In the genomic region with DNA sequence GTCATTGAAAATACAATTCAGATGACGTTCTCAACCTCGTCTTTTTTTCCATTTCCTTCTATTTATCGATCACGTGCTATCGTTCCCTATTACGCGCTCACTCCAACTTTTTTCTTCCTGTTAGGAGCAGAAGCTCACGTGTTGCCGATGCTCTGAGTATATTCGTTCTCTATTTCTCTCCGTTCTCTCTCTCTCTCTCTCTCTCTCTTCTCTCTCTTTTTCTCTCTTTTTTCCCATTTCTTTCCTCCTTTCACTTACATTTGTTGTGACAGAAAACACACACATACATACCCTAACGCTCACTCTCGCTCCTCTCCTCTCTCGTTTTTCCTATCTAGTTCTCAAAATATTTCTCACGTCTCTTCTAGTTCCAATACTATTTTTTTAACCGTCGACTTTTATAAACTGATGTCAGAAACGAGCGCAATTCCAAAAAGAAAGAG, we compare ENCODE assay signal across 8 worm cellular contexts.
TF ChIP-seq lines count a peak whose summit lies in the region.

No protein-coding gene starts in this region.

TF ChIP-seq in whole organism, L1 larva, 84 proteins besides CTCF, POLR2A, EP300 and RAD21 (continues in another document):
- TF ChIP-seq hlh-4 (tag; optimal IDR thresholded peaks at IDR 0.05; lab: Kevin White, UChicago) = no peak
- peak; percentile 87 for TF ChIP-seq elt-2 (tag; optimal IDR thresholded peaks at IDR 0.05; lab: Kevin White, UChicago)
- TF ChIP-seq C34B4.2 (tag; optimal IDR thresholded peaks at IDR 0.05; lab: Kevin White, UChicago) = no peak
- peak; percentile 96 for TF ChIP-seq blmp-1 (tag; optimal IDR thresholded peaks at IDR 0.05; lab: Kevin White, UChicago)
- TF ChIP-seq nhr-71 (tag; optimal IDR thresholded peaks at IDR 0.05; lab: Kevin White, UChicago) = peak; percentile 99
- TF ChIP-seq fkh-8 (tag; optimal IDR thresholded peaks at IDR 0.05; lab: Kevin White, UChicago) = peak; percentile 98
- peak; percentile 86 for TF ChIP-seq rnt-1 (tag; optimal IDR thresholded peaks at IDR 0.05; lab: Kevin White, UChicago)
- peak; percentile 95 for TF ChIP-seq tbx-2 (tag; optimal IDR thresholded peaks at IDR 0.05; lab: Kevin White, UChicago)
- TF ChIP-seq efl-3 (GFP tag; optimal IDR thresholded peaks at IDR 0.05; lab: Kevin White, UChicago) = no peak
- TF ChIP-seq dpl-1 (GFP tag; optimal IDR thresholded peaks at IDR 0.05; lab: Kevin White, UChicago) = peak; percentile 37 to 59 (median 58)
- peak; percentile 93 for TF ChIP-seq fkh-10 (GFP tag; optimal IDR thresholded peaks at IDR 0.05; lab: Kevin White, UChicago)

TF ChIP-seq in whole organism, L2 larva, 48 proteins besides CTCF, POLR2A, EP300 and RAD21 (continues in another document):
- TF ChIP-seq zag-1 (tag; optimal IDR thresholded peaks at IDR 0.05; lab: Kevin White, UChicago) (peak; percentile 87), gmeb-1 (tag; optimal IDR thresholded peaks at IDR 0.05; lab: Kevin White, UChicago) (peak; percentile 78), ztf-1 (GFP tag; conservative IDR thresholded peaks at IDR 0.05; lab: Robert Waterston, UW) (no peak), nhr-10 (tag; optimal IDR thresholded peaks at IDR 0.05; lab: Kevin White, UChicago) (peak; percentile 12), mab-5 (tag; optimal IDR thresholded peaks at IDR 0.05; lab: Kevin White, UChicago) (peak; percentile 75), R02D3.7 (tag; optimal IDR thresholded peaks at IDR 0.05; lab: Kevin White, UChicago) (no peak), egl-27 (tag; optimal IDR thresholded peaks at IDR 0.05; lab: Kevin White, UChicago) (peak; percentile 89), C34F6.9 (tag; optimal IDR thresholded peaks at IDR 0.05; lab: Kevin White, UChicago) (peak; percentile 98), lin-13 (GFP tag; optimal IDR thresholded peaks at IDR 0.05; lab: Kevin White, UChicago) (peak; percentile 56), sma-9 (GFP tag; optimal IDR thresholded peaks at IDR 0.05; lab: Kevin White, UChicago) (peak; percentile 97), sma-9 (tag; optimal IDR thresholded peaks at IDR 0.05; lab: Kevin White, UChicago) (no peak)

TF ChIP-seq in whole organism, L3 larva, 47 proteins besides CTCF, POLR2A, EP300 and RAD21 (continues in another document):
- TF ChIP-seq ceh-16 (tag; optimal IDR thresholded peaks at IDR 0.05; lab: Kevin White, UChicago) (no peak), nhr-67 (tag; optimal IDR thresholded peaks at IDR 0.05; lab: Kevin White, UChicago) (no peak), nhr-28 (tag; optimal IDR thresholded peaks at IDR 0.05; lab: Kevin White, UChicago) (no peak), R02D3.7 (tag; optimal IDR thresholded peaks at IDR 0.05; lab: Kevin White, UChicago) (peak; percentile 39), nhr-237 (tag; optimal IDR thresholded peaks at IDR 0.05; lab: Kevin White, UChicago) (no peak), tbx-2 (tag; optimal IDR thresholded peaks at IDR 0.05; lab: Kevin White, UChicago) (peak; percentile 67), nhr-12 (tag; optimal IDR thresholded peaks at IDR 0.05; lab: Kevin White, UChicago) (no peak), nhr-23 (tag; optimal IDR thresholded peaks at IDR 0.05; lab: Kevin White, UChicago) (peak; percentile 52), fkh-10 (GFP tag; optimal IDR thresholded peaks at IDR 0.05; lab: Kevin White, UChicago) (peak; percentile 93), pqm-1 (tag; optimal IDR thresholded peaks at IDR 0.05; lab: Kevin White, UChicago) (peak; percentile 92), nfya-1 (tag; optimal IDR thresholded peaks at IDR 0.05; lab: Kevin White, UChicago; ENCODE audit: insufficient read depth) (peak; percentile 86)

TF ChIP-seq in whole organism, L4 larva, 104 proteins besides CTCF, POLR2A, EP300 and RAD21 (continues in another document):
- TF ChIP-seq egl-27 (tag; optimal IDR thresholded peaks at IDR 0.05; lab: Kevin White, UChicago) = no peak
- TF ChIP-seq hif-1 (tag; optimal IDR thresholded peaks at IDR 0.05; lab: Kevin White, UChicago) = peak; percentile 33 to 83
- TF ChIP-seq nhr-102 (tag; optimal IDR thresholded peaks at IDR 0.05; lab: Kevin White, UChicago) = peak; percentile 76
- TF ChIP-seq mdl-1 (tag; optimal IDR thresholded peaks at IDR 0.05; lab: Kevin White, UChicago) = peak; percentile 71 to 99
- no peak for TF ChIP-seq F44E2.7 (GFP tag; IDR thresholded peaks at IDR 0.05; lab: Robert Waterston, UW)
- TF ChIP-seq T20F7.1 (GFP tag; optimal IDR thresholded peaks at IDR 0.05; lab: Kevin White, UChicago) = peak; percentile 80
- TF ChIP-seq ZK546.5 (tag; optimal IDR thresholded peaks at IDR 0.05; lab: Kevin White, UChicago) = peak in 1 of 2 experiments; percentile 10
- TF ChIP-seq daf-16 (GFP tag; optimal IDR thresholded peaks at IDR 0.05; lab: Kevin White, UChicago) = peak; percentile 48 to 65
- peak; percentile 67 for TF ChIP-seq daf-16 (tag; optimal IDR thresholded peaks at IDR 0.05; lab: Kevin White, UChicago)
- peak; percentile 96 for TF ChIP-seq hlh-11 (tag; optimal IDR thresholded peaks at IDR 0.05; lab: Kevin White, UChicago)

TF ChIP-seq in whole organism, late embryonic, 69 proteins besides CTCF, POLR2A, EP300 and RAD21 (continues in another document):
- TF ChIP-seq npax-4 (tag; optimal IDR thresholded peaks at IDR 0.05; lab: Kevin White, UChicago) = no peak
- no peak for TF ChIP-seq sox-4 (tag; optimal IDR thresholded peaks at IDR 0.05; lab: Kevin White, UChicago)
- TF ChIP-seq nhr-11 (tag; optimal IDR thresholded peaks at IDR 0.05; lab: Kevin White, UChicago) = no peak
- TF ChIP-seq dve-1 (tag; optimal IDR thresholded peaks at IDR 0.05; lab: Kevin White, UChicago) = no peak
- TF ChIP-seq pqm-1 (tag; optimal IDR thresholded peaks at IDR 0.05; lab: Kevin White, UChicago) = peak; percentile 25
- no peak for TF ChIP-seq C38D4.7 (GFP tag; optimal IDR thresholded peaks at IDR 0.05; lab: Kevin White, UChicago)
- TF ChIP-seq pros-1 (tag; optimal IDR thresholded peaks at IDR 0.05; lab: Kevin White, UChicago) = peak; percentile 56
- peak; percentile 20 for TF ChIP-seq ets-4 (tag; optimal IDR thresholded peaks at IDR 0.05; lab: Kevin White, UChicago)
- TF ChIP-seq unc-55 (GFP tag; optimal IDR thresholded peaks at IDR 0.05; lab: Kevin White, UChicago) = peak; percentile 77
- TF ChIP-seq ref-2 (tag; optimal IDR thresholded peaks at IDR 0.05; lab: Kevin White, UChicago) = peak; percentile 66
- peak; percentile 87 for TF ChIP-seq ceh-18 (tag; optimal IDR thresholded peaks at IDR 0.05; lab: Kevin White, UChicago)
- TF ChIP-seq ceh-2 (tag; optimal IDR thresholded peaks at IDR 0.05; lab: Kevin White, UChicago) = no peak

TF ChIP-seq in whole organism, midembryonic, 9 proteins besides CTCF, POLR2A, EP300 and RAD21:
- no peak for TF ChIP-seq tab-1 (GFP tag; IDR thresholded peaks at IDR 0.05; lab: Robert Waterston, UW)
- no peak for TF ChIP-seq flt-1 (GFP tag; IDR thresholded peaks at IDR 0.05; lab: Robert Waterston, UW)
- TF ChIP-seq med-1 (GFP tag; optimal IDR thresholded peaks at IDR 0.05; lab: Kevin White, UChicago; ENCODE audit: insufficient read depth) = no peak
- no peak for TF ChIP-seq ztf-29 (GFP tag; IDR thresholded peaks at IDR 0.05; lab: Robert Waterston, UW)
- no peak for TF ChIP-seq T22C8.4 (GFP tag; IDR thresholded peaks at IDR 0.05; lab: Robert Waterston, UW)
- TF ChIP-seq cog-1 (tag; optimal IDR thresholded peaks at IDR 0.05; lab: Kevin White, UChicago) = peak; percentile 36
TF ChIP-seq in whole organism, midembryonic: peak in this region for 1.

TF ChIP-seq in whole organism, mixed stage, embryonic, 35 proteins besides CTCF, POLR2A, EP300 and RAD21 (continues in another document):
- TF ChIP-seq nhr-237 (tag; optimal IDR thresholded peaks at IDR 0.05; lab: Kevin White, UChicago) = no peak
- TF ChIP-seq lin-32 (GFP tag; optimal IDR thresholded peaks at IDR 0.05; lab: Kevin White, UChicago) = no peak
- TF ChIP-seq sptf-1 (tag; optimal IDR thresholded peaks at IDR 0.05; lab: Kevin White, UChicago) = peak; percentile 38
- no peak for TF ChIP-seq ceh-43 (GFP tag; optimal IDR thresholded peaks at IDR 0.05; lab: Kevin White, UChicago)
- TF ChIP-seq ces-1 (GFP tag; optimal IDR thresholded peaks at IDR 0.05; lab: Kevin White, UChicago) = peak; percentile 51
- peak; percentile 14 for TF ChIP-seq mls-2 (tag; optimal IDR thresholded peaks at IDR 0.05; lab: Kevin White, UChicago)
- TF ChIP-seq ceh-83 (GFP tag; optimal IDR thresholded peaks at IDR 0.05; lab: Kevin White, UChicago) = peak; percentile 12
- TF ChIP-seq lsy-2 (tag; optimal IDR thresholded peaks at IDR 0.05; lab: Kevin White, UChicago) = peak; percentile 16
- TF ChIP-seq lin-13 (tag; optimal IDR thresholded peaks at IDR 0.05; lab: Kevin White, UChicago) = no peak
- peak; percentile 45 for TF ChIP-seq blmp-1 (tag; optimal IDR thresholded peaks at IDR 0.05; lab: Kevin White, UChicago)
- TF ChIP-seq hlh-1 (tag; optimal IDR thresholded peaks at IDR 0.05; lab: Kevin White, UChicago) = no peak
- TF ChIP-seq unc-62 (GFP tag; optimal IDR thresholded peaks at IDR 0.05; lab: Kevin White, UChicago) = peak; percentile 81
- peak; percentile 84 for TF ChIP-seq unc-120 (tag; optimal IDR thresholded peaks at IDR 0.05; lab: Kevin White, UChicago; ENCODE audit: poor library complexity, severe bottlenecking)
- no peak for TF ChIP-seq bed-3 (GFP tag; optimal IDR thresholded peaks at IDR 0.05; lab: Kevin White, UChicago)
- TF ChIP-seq nhr-12 (tag; optimal IDR thresholded peaks at IDR 0.05; lab: Kevin White, UChicago) = no peak
- TF ChIP-seq mab-5 (tag; optimal IDR thresholded peaks at IDR 0.05; lab: Kevin White, UChicago) = no peak

TF ChIP-seq in whole organism, young adult, 124 proteins besides CTCF, POLR2A, EP300 and RAD21 (continues in another document):
- TF ChIP-seq ztf-3 (GFP tag; optimal IDR thresholded peaks at IDR 0.05; lab: Kevin White, UChicago) = peak; percentile 60
- TF ChIP-seq chd-7 (tag; optimal IDR thresholded peaks at IDR 0.05; lab: Kevin White, UChicago) = peak; percentile 89
- TF ChIP-seq atf-7 (tag; optimal IDR thresholded peaks at IDR 0.05; lab: Kevin White, UChicago) = peak; percentile 93
- TF ChIP-seq K11D2.4 (GFP tag; IDR thresholded peaks at IDR 0.05; lab: Robert Waterston, UW) = peak; percentile 88
- peak; percentile 12; the same call in 1 of the 2 replicates for TF ChIP-seq madf-6 (GFP tag; IDR thresholded peaks at IDR 0.05; lab: Robert Waterston, UW)
- TF ChIP-seq fkh-3 (tag; optimal IDR thresholded peaks at IDR 0.05; lab: Kevin White, UChicago) = no peak
- peak; percentile 81 for TF ChIP-seq pbrm-1 (GFP tag; IDR thresholded peaks at IDR 0.05; lab: Robert Waterston, UW)
- peak; percentile 43 for TF ChIP-seq ztf-26 (tag; optimal IDR thresholded peaks at IDR 0.05; lab: Kevin White, UChicago)
- TF ChIP-seq ztf-18 (tag; optimal IDR thresholded peaks at IDR 0.05; lab: Kevin White, UChicago) = peak; percentile 21
- no peak for TF ChIP-seq ztf-28 (GFP tag; IDR thresholded peaks at IDR 0.05; lab: Robert Waterston, UW)
- TF ChIP-seq lir-1 (GFP tag; conservative IDR thresholded peaks at IDR 0.05; lab: Robert Waterston, UW) = peak; percentile 59; the same call in 1 of the 2 replicates
- TF ChIP-seq tlf-1 (GFP tag; optimal IDR thresholded peaks at IDR 0.05; lab: Kevin White, UChicago) = peak; percentile 75
- TF ChIP-seq ceh-100 (GFP tag; IDR thresholded peaks at IDR 0.05; lab: Robert Waterston, UW) = 0 out of 2 replicates have a peak, but pooled peaks have one; percentile 10
- peak; percentile 32 for TF ChIP-seq ZK185.1 (tag; optimal IDR thresholded peaks at IDR 0.05; lab: Kevin White, UChicago; ENCODE audit: poor library complexity, severe bottlenecking)
- 0 out of 2 replicates have a peak, but pooled peaks have one; percentile 28 for TF ChIP-seq ekl-4 (GFP tag; IDR thresholded peaks at IDR 0.05; lab: Robert Waterston, UW)
